Worm (Caenorhabditis elegans) whole organism, L4/young adult: ENCODE data around the gene bath-46.

ENCODE experiments used
- W03F9.2 ChIP-seq: fragments of 150-350 bp; optimal IDR thresholded peaks from 2 replicates; lab custom pipeline; 2014; ENCODE audit warnings: missing biosample characterization, missing genetic modification characterization
- him-1 ChIP-seq: sonication (generic microtip); optimal IDR thresholded peaks from 2 replicates; lab custom pipeline; 2016; ENCODE audit warnings: missing genotype, missing genetic modification reagents, missing genetic modification characterization, missing compliant biosample characterization

DNA sequence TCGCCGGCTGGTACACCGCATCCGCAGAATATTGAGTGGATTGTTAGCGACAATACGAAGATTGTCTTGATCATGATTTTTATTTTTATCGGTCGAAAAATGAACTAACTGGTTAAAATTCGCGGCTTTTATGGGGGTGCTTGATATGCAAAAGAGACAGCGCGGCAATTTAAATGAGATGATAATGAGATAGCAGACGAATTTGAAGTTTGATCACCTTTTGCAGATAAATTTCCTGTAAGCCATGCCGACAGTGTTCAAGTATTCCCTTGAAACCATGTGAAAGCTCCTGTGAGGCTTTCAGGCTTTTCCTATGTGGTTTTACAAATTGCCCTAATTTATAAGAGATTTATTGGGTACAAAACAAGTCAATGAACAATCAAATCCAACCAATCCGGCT, 48.5 kb downstream of the bath-46 start, which contains the start of gene ZC204.17:
- TF ChIP-seq W03F9.2 = no peak
- no peak for TF ChIP-seq him-1 (tag; lab: Kevin White, UChicago)
